Fruit fly (Drosophila melanogaster): ENCODE measurements around the gene Gclc.

- TF ChIP-seq CG6792 (GFP tag; optimal IDR thresholded peaks at IDR 0.05): no peak
- no peak for TF ChIP-seq CG8632 (GFP tag; optimal IDR thresholded peaks at IDR 0.05)
- TF ChIP-seq CG11762 (GFP tag; optimal IDR thresholded peaks at IDR 0.05; ENCODE audit: insufficient read depth): no peak
- TF ChIP-seq Hr39 (GFP tag; optimal IDR thresholded peaks at IDR 0.05): no peak
- TF ChIP-seq spab (GFP tag; optimal IDR thresholded peaks at IDR 0.05): no peak
- no peak for TF ChIP-seq CG34406 (GFP tag; optimal IDR thresholded peaks at IDR 0.05)
- TF ChIP-seq CG3919 (GFP tag; optimal IDR thresholded peaks at IDR 0.05): no peak
- no peak for TF ChIP-seq CG8319 (GFP tag; optimal IDR thresholded peaks at IDR 0.05)
- TF ChIP-seq acj6 (GFP tag; optimal IDR thresholded peaks at IDR 0.05): no peak
- TF ChIP-seq CG6163 (GFP tag; IDR thresholded peaks at IDR 0.05): no peak
- TF ChIP-seq salr (GFP tag; optimal IDR thresholded peaks at IDR 0.05): no peak
Observed at dm6 chrX:8159754-8160153, 43.8 kb upstream of the Gclc start, which contains the start of gene CG15337.

Measured in whole organism, prepupa.